Fruit fly (Drosophila melanogaster): ENCODE data around the gene CG15155.

DNA sequence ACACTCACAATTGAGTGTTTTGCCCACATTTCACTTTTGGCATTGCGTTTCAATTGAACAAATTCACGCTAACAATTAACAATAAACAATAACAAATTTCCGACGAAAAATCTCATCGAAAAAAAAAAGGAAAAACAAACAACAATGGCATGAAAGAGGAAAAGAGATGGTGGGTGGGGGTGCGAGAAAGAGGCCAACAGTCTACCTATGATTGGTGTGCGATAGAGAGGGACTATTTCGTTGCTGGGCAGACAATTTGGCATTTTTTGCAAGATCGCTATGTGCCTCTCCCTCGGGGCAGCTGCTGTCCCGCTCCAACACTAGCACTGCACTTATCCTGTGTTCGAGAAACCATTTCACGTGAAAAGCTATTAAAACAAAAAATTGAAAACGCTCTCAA is 4.7 kb upstream of the CG15155 start:
- TF ChIP-seq CG7045 (GFP tag; optimal IDR thresholded peaks at IDR 0.05) (no peak), Hr96 (GFP tag; optimal IDR thresholded peaks at IDR 0.05) (no peak), tj (GFP tag; optimal IDR thresholded peaks at IDR 0.05) (peak; percentile 28), CG7101 (tag; optimal IDR thresholded peaks at IDR 0.05) (no peak)

All from whole organism, adult.